Fruit fly (Drosophila melanogaster) whole organism, embryonic: ENCODE results near the gene Cpr78Cb.

Experiments
- Atf3 ChIP-seq: fragments of 200-800 bp; sonication (Bioruptor generic); optimal IDR thresholded peaks from 3 replicates; lab custom pipeline; 2016; ENCODE audit warnings: missing biosample characterization, missing genetic modification characterization
- Bdp1 ChIP-seq: fragments of 200-800 bp; sonication (Bioruptor generic); optimal IDR thresholded peaks from 3 replicates; lab custom pipeline; 2016; ENCODE audit warnings: missing biosample characterization, missing genetic modification characterization
- Blimp-1 ChIP-seq: fragments of 200-800 bp; sonication (Bioruptor generic); optimal IDR thresholded peaks from 3 replicates; lab custom pipeline; 2018; ENCODE audit warnings: missing biosample characterization, missing genetic modification characterization, mild to moderate bottlenecking, moderate library complexity, missing genetic modification reagents
- CG3838 ChIP-seq: fragments of 200-800 bp; sonication (Bioruptor generic); optimal IDR thresholded peaks from 3 replicates; lab custom pipeline; 2016; ENCODE audit warnings: missing biosample characterization, missing genetic modification characterization
- CG9817 ChIP-seq: fragments of 200-800 bp; sonication (Bioruptor generic); optimal IDR thresholded peaks from 2 replicates; lab custom pipeline; 2018; ENCODE audit warnings: missing biosample characterization, mild to moderate bottlenecking, missing genetic modification characterization, moderate library complexity
- corto ChIP-seq: fragments of 200-800 bp; sonication (Bioruptor generic); optimal IDR thresholded peaks from 2 replicates; lab custom pipeline; 2016; ENCODE audit warnings: missing biosample characterization, mild to moderate bottlenecking, missing genetic modification characterization, moderate library complexity
- onecut ChIP-seq: fragments of 200-800 bp; sonication (Bioruptor generic); IDR thresholded peaks from 2 replicates; pipeline ENCODE4 v1.3.6; 2022; ENCODE audit warnings: missing biosample characterization, missing genetic modification characterization
- psq ChIP-seq: fragments of 200-800 bp; sonication (Bioruptor generic); optimal IDR thresholded peaks from 2 replicates; lab custom pipeline; 2017; ENCODE audit warnings: missing biosample characterization, missing genetic modification characterization
- sr ChIP-seq: fragments of 200-800 bp; sonication (Bioruptor generic); IDR thresholded peaks from 3 replicates; pipeline ENCODE4 v1.3.6; 2022; ENCODE audit warnings: missing biosample characterization, missing genetic modification characterization

dm6 chr3L:21280996-21281691 lies 13.1 kb upstream of the Cpr78Cb start, which contains the start of gene ppl:
- TF ChIP-seq CG9817 (tag; lab: Kevin White, UChicago) (no peak), sr (GFP tag; lab: Robert Waterston, UW) (no peak), Blimp-1 (no peak), Bdp1 (GFP tag; lab: Kevin White, UChicago) (no peak), corto (no peak), Atf3 (GFP tag; lab: Kevin White, UChicago) (no peak), onecut (GFP tag; lab: Robert Waterston, UW) (no peak), CG3838 (GFP tag; lab: Kevin White, UChicago) (no peak), psq (GFP tag; lab: Kevin White, UChicago) (no peak)
